Worm (Caenorhabditis elegans): ENCODE measurements around the gene T04F3.5.
A peak's percentile ranks its signal among the peaks of the same experiment; 100 is the strongest.

Gene T04F3.5

DNA sequence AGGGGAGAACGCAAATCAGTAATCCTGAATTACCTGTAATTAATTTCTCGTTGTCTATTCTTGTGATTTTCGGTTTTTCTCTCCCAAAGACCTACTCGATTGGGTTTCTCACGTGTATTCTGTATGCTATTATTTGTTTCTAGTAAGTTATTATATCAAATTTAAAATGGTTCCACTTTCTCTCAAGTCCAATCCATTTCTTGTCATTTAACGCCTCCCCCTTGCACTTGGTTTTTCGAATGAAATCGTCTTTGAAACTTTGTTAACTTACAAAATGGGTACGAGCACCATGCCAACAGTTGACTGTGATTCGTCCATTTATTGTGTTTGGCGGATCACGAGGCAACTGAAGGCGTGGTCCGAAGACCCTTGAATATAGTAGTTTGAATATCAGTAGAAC lies 9.2 kb downstream of the T04F3.5 start:
- TF ChIP-seq lim-7 (GFP tag; IDR thresholded peaks at IDR 0.05), result no peak
- no peak for TF ChIP-seq zip-2 (tag; optimal IDR thresholded peaks at IDR 0.05)
- TF ChIP-seq attf-4 (tag; optimal IDR thresholded peaks at IDR 0.05), result no peak
- no peak for TF ChIP-seq php-3 (GFP tag; IDR thresholded peaks at IDR 0.05)
- no peak for TF ChIP-seq D1046.2 (GFP tag; IDR thresholded peaks at IDR 0.05)
- TF ChIP-seq unc-62 (GFP tag; optimal IDR thresholded peaks at IDR 0.05 in 1 of 2), result peak in 1 of 2 experiments; percentile 92
- TF ChIP-seq unc-62 (tag; optimal IDR thresholded peaks at IDR 0.05), result no peak
- no peak for TF ChIP-seq lin-39 (tag; optimal IDR thresholded peaks at IDR 0.05)
- 0 out of 2 replicates have a peak, but pooled peaks have one; percentile 34 for TF ChIP-seq daf-19 (GFP tag; conservative IDR thresholded peaks at IDR 0.05)
- no peak for TF ChIP-seq jun-1 (tag; optimal IDR thresholded peaks at IDR 0.05)
- TF ChIP-seq ctbp-1 (GFP tag; IDR thresholded peaks at IDR 0.05), result no peak
- TF ChIP-seq rbr-2 (tag; optimal IDR thresholded peaks at IDR 0.05), result no peak
- TF ChIP-seq fos-1 (tag; optimal IDR thresholded peaks at IDR 0.05), result no peak
- no peak for TF ChIP-seq skn-1 (tag; optimal IDR thresholded peaks at IDR 0.05)
- TF ChIP-seq R02D3.7 (tag; optimal IDR thresholded peaks at IDR 0.05), result no peak
- no peak for TF ChIP-seq nhr-42 (GFP tag; IDR thresholded peaks at IDR 0.05)
- TF ChIP-seq nhr-77 (tag; optimal IDR thresholded peaks at IDR 0.05), result no peak
- TF ChIP-seq aha-1 (tag), result peak; percentile 55
- no peak for TF ChIP-seq ztf-11 (tag; optimal IDR thresholded peaks at IDR 0.05)

DNA sequence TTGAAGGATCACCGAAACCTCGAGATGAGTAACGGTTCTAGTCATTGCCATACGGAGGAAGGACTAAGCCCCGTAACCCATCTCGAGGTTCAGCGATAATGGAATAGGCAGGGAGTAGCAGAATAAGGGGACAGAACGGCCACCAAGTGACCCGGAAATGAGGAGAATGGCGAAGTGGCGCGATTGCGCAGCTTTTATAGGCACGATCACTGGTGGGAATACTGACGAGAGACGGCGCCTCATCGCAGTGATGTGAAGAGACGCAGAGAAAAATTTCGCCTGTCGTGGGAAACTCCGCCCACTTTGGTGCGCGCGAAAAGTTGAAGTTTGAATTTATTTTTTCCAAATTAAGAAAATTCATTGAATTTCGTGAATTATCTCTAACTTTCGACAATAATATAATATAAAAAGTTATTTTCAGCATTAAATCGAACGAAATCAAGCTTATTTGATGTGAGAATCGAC lies 9.6 kb downstream of the T04F3.5 start, which contains the start of gene F55A11.4:
Gene F55A11.4 (plus strand): TSS at position 415 of the 465 bp plus-strand sequence.
- TF ChIP-seq ceh-20 (GFP tag; IDR thresholded peaks at IDR 0.05) (no peak), nhr-11 (tag; optimal IDR thresholded peaks at IDR 0.05) (no peak), daf-19 (GFP tag; conservative IDR thresholded peaks at IDR 0.05) (no peak), ama-1 (optimal IDR thresholded peaks at IDR 0.05) (peak; percentile 82), aha-1 (tag) (no peak), vab-7 (GFP tag; IDR thresholded peaks at IDR 0.05) (0 out of 2 replicates have a peak, but pooled peaks have one; percentile 16), nhr-25 (tag; optimal IDR thresholded peaks at IDR 0.05; ENCODE audit: borderline replicate concordance, insufficient read depth) (no peak), nhr-6 (tag; optimal IDR thresholded peaks at IDR 0.05) (no peak), daf-12 (tag; optimal IDR thresholded peaks at IDR 0.05) (no peak), ctbp-1 (GFP tag; IDR thresholded peaks at IDR 0.05) (no peak), skn-1 (tag; optimal IDR thresholded peaks at IDR 0.05) (no peak), mep-1 (tag; optimal IDR thresholded peaks at IDR 0.05) (no peak), nhr-102 (tag; optimal IDR thresholded peaks at IDR 0.05) (no peak), spr-3 (GFP tag; optimal IDR thresholded peaks at IDR 0.05) (no peak), D1046.2 (GFP tag; IDR thresholded peaks at IDR 0.05) (0 out of 2 replicates have a peak, but pooled peaks have one; percentile 62), daf-16 (GFP tag; optimal IDR thresholded peaks at IDR 0.05) (no peak), daf-16 (tag; optimal IDR thresholded peaks at IDR 0.05) (no peak), F37D6.2 (tag; optimal IDR thresholded peaks at IDR 0.05) (no peak), nhr-28 (tag; optimal IDR thresholded peaks at IDR 0.05) (no peak), nhr-41 (GFP tag; IDR thresholded peaks at IDR 0.05) (no peak), unc-130 (GFP tag; optimal IDR thresholded peaks at IDR 0.05) (peak; percentile 33), lin-29 (GFP tag; IDR thresholded peaks at IDR 0.05) (no peak), mes-2 (tag; optimal IDR thresholded peaks at IDR 0.05; ENCODE audit: poor library complexity, severe bottlenecking) (peak; percentile 25), zag-1 (tag; optimal IDR thresholded peaks at IDR 0.05) (no peak), lin-13 (GFP tag; optimal IDR thresholded peaks at IDR 0.05) (no peak), F49E8.2 (tag; optimal IDR thresholded peaks at IDR 0.05; ENCODE audit: borderline replicate concordance) (peak; percentile 4), F44E2.7 (GFP tag; IDR thresholded peaks at IDR 0.05) (no peak), hmg-1.1 (GFP tag; IDR thresholded peaks at IDR 0.05) (no peak), hlh-11 (tag; optimal IDR thresholded peaks at IDR 0.05) (peak; percentile 22), saeg-2 (GFP tag; IDR thresholded peaks at IDR 0.05) (no peak), dmd-9 (GFP tag; IDR thresholded peaks at IDR 0.05) (no peak)
